Worm (Caenorhabditis elegans): Measurements from ENCODE around the gene cpi-1.

The cpi-1 gene

DNA sequence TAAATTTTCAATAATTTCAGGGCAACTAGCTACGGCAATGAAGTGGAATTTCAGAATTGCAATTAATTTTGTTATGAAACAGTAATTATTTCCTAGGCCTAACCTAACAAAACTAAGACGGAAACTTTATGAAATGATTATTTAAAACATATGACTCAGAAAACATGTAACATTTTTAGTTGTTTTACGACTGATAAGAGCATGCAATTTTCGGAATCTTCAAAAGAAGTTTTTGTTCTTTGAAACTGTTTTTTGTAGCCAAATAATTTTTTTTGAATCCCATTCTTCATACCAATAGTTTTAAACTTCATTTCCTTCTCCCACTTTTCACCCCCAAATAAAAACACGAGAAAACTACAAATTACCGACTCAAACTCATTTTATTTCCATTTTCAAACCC is 44.4 kb downstream of the cpi-1 start:
- TF ChIP-seq chd-7 (tag; optimal IDR thresholded peaks at IDR 0.05) (no peak), atf-7 (tag; optimal IDR thresholded peaks at IDR 0.05) (no peak), him-1 (tag; optimal IDR thresholded peaks at IDR 0.05) (no peak), ceh-58 (GFP tag; IDR thresholded peaks at IDR 0.05) (no peak), somi-1 (GFP tag; optimal IDR thresholded peaks at IDR 0.05) (no peak), repo-1 (tag; optimal IDR thresholded peaks at IDR 0.05) (no peak), hmg-20 (GFP tag; IDR thresholded peaks at IDR 0.05) (no peak), rpc-1 (optimal IDR thresholded peaks at IDR 0.05) (no peak), rpc-1 (tag; optimal IDR thresholded peaks at IDR 0.05) (no peak)

ce11 chrIV:6048462-6048861 is 45.0 kb downstream of the cpi-1 start:
- no peak for TF ChIP-seq sdz-38 (tag; optimal IDR thresholded peaks at IDR 0.05)
- TF ChIP-seq nhr-80 (tag; optimal IDR thresholded peaks at IDR 0.05) = peak; percentile 87
- TF ChIP-seq sea-2 (GFP tag; IDR thresholded peaks at IDR 0.05) = no peak
- TF ChIP-seq hsf-1 (GFP tag; IDR thresholded peaks at IDR 0.05) = no peak
- TF ChIP-seq madf-6 (GFP tag; IDR thresholded peaks at IDR 0.05) = no peak
- peak; percentile 1 for TF ChIP-seq ets-4 (GFP tag; optimal IDR thresholded peaks at IDR 0.05)
- no peak for TF ChIP-seq egl-44 (GFP tag; IDR thresholded peaks at IDR 0.05)

DNA sequence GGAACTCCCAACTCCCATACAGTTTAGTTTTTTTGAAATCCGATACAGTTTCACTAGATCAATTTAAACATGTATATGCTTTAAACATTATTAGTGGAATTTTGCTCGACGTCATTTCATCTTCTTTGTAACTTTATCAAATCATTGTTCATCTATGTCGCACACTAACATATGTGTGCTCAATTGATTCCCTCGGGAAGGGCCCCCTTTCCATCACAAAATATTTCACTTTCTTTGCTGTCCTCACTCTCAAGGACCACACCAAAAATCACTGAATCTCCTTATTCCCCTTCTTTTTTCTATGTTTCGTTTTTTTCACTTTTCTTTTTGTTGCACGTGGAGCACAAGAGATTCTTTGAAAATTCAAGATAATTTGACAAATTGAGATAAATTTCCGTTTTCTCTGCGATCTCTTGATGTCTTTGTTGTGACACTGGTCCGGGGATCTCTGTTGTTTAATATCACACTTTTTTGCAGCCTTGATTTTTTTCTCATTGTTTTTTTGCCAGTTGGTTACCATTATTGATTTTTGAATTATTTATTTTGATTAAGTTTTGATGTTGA is 46.2 kb downstream of the cpi-1 start:
- TF ChIP-seq lir-1 (GFP tag; conservative IDR thresholded peaks at IDR 0.05) (no peak), F37B4.10 (GFP tag; IDR thresholded peaks at IDR 0.05) (no peak), madf-8 (GFP tag; conservative IDR thresholded peaks at IDR 0.05) (no peak), zim-3 (tag; optimal IDR thresholded peaks at IDR 0.05) (no peak), mel-28 (tag; optimal IDR thresholded peaks at IDR 0.05; ENCODE audit: borderline replicate concordance) (no peak), efl-1 (GFP tag; optimal IDR thresholded peaks at IDR 0.05) (no peak), lin-35 (GFP tag; optimal IDR thresholded peaks at IDR 0.05) (no peak), egrh-3 (GFP tag; IDR thresholded peaks at IDR 0.05) (no peak), ceh-91 (GFP tag; IDR thresholded peaks at IDR 0.05) (no peak), ceh-40 (GFP tag; IDR thresholded peaks at IDR 0.05) (no peak), F33H1.4 (GFP tag; IDR thresholded peaks at IDR 0.05) (no peak), hmg-1.2 (GFP tag; IDR thresholded peaks at IDR 0.05) (no peak), snpc-1.1 (tag; optimal IDR thresholded peaks at IDR 0.05; ENCODE audit: insufficient read depth) (no peak), attf-3 (GFP tag; conservative IDR thresholded peaks at IDR 0.05) (no peak), athp-1 (tag; optimal IDR thresholded peaks at IDR 0.05) (no peak), atf-7 (tag; optimal IDR thresholded peaks at IDR 0.05) (no peak), F55B11.4 (tag; optimal IDR thresholded peaks at IDR 0.05; ENCODE audit: borderline replicate concordance, insufficient read depth) (no peak)

All from whole organism, young adult.